Worm (Caenorhabditis elegans) whole organism, L1 larva: ENCODE measurements around the gene F40B5.2.

ENCODE experiments used
- C16A3.4 ChIP-seq: fragments of 150-350 bp; optimal IDR thresholded peaks from 2 replicates; lab custom pipeline; 2014; ENCODE audit warnings: missing biosample characterization, missing genetic modification characterization
- Y116A8C.19 ChIP-seq: sonication (generic microtip); optimal IDR thresholded peaks from 2 replicates; lab custom pipeline; 2016; ENCODE audit warnings: missing compliant biosample characterization, missing genetic modification characterization, borderline replicate concordance
- aha-1 ChIP-seq: fragments of 150-350 bp; optimal IDR thresholded peaks from 2 replicates; lab custom pipeline; 2014; ENCODE audit warnings: missing biosample characterization, missing genetic modification characterization
- blmp-1 ChIP-seq: fragments of 150-350 bp; optimal IDR thresholded peaks from 2 replicates; lab custom pipeline; 2014; ENCODE audit warnings: missing biosample characterization, missing genetic modification characterization
- ceh-8 ChIP-seq: fragments of 200-800 bp; sonication (Bioruptor generic); optimal IDR thresholded peaks from 2 replicates; lab custom pipeline; 2018; ENCODE audit warnings: mild to moderate bottlenecking, missing genetic modification characterization, moderate library complexity, missing compliant biosample characterization
- ces-1 ChIP-seq: fragments of 150-350 bp; optimal IDR thresholded peaks from 2 replicates; lab custom pipeline; 2014; ENCODE audit warnings: missing biosample characterization, missing genetic modification reagents, missing genetic modification characterization
- dpl-1 ChIP-seq, 3 experiments: fragments of 150-350 bp in 2 of 3; sonication (generic microtip) in 1 of 3; optimal IDR thresholded peaks; 2 replicates each; lab custom pipeline; 2014 to 2017; ENCODE audit warnings: missing biosample characterization in 3 of 3, missing genetic modification characterization in 3 of 3, missing genetic modification reagents in 3 of 3
- dsc-1 ChIP-seq: sonication (generic microtip); optimal IDR thresholded peaks from 2 replicates; lab custom pipeline; 2016; ENCODE audit warnings: mild to moderate bottlenecking, missing genetic modification characterization, missing compliant biosample characterization
- efl-1 ChIP-seq, 4 experiments: fragments of 150-350 bp; optimal IDR thresholded peaks in 3 of 4; peaks in 1 of 4; 1 replicate in 1 of 4; 2 replicates in 3 of 4; lab custom pipeline; 2014; ENCODE audit warnings: missing biosample characterization in 2 of 4, missing genetic modification characterization in 2 of 4, missing genetic modification reagents in 2 of 4
- efl-3 ChIP-seq: fragments of 200-800 bp; sonication (Bioruptor generic); optimal IDR thresholded peaks from 2 replicates; lab custom pipeline; 2018; ENCODE audit warnings: mild to moderate bottlenecking, missing genetic modification characterization, missing compliant biosample characterization
- egl-27 ChIP-seq, 2 experiments: fragments of 150-350 bp in 1 of 2; sonication (generic microtip); optimal IDR thresholded peaks; 3 replicates each; lab custom pipeline; 2017 to 2018; ENCODE audit warnings: missing biosample characterization in 2 of 2, missing genetic modification characterization in 2 of 2, missing genetic modification reagents in 2 of 2
- elt-2 ChIP-seq: sonication (generic microtip); optimal IDR thresholded peaks from 2 replicates; lab custom pipeline; 2016; ENCODE audit warnings: missing genetic modification characterization, mild to moderate bottlenecking, inconsistent platforms, missing compliant biosample characterization, missing genetic modification reagents
- elt-3 ChIP-seq, 6 experiments: fragments of 150-350 bp in 1 of 6; sonication (generic microtip); optimal IDR thresholded peaks; 2 replicates each; lab custom pipeline; 2017 to 2018; ENCODE audit warnings: missing biosample characterization in 6 of 6, missing genetic modification characterization in 6 of 6, inconsistent platforms in 1 of 6
- fkh-4 ChIP-seq: sonication (generic microtip); optimal IDR thresholded peaks from 2 replicates; lab custom pipeline; 2016; ENCODE audit warnings: missing compliant biosample characterization, missing genetic modification characterization, borderline replicate concordance
- fkh-8 ChIP-seq: sonication (generic microtip); optimal IDR thresholded peaks from 2 replicates; lab custom pipeline; 2016; ENCODE audit warnings: mild to moderate bottlenecking, missing genetic modification characterization, missing compliant biosample characterization
- fos-1 ChIP-seq: fragments of 150-350 bp; optimal IDR thresholded peaks from 2 replicates; lab custom pipeline; 2014; ENCODE audit warnings: missing biosample characterization, missing genetic modification characterization
- hpl-2 ChIP-seq: fragments of 150-350 bp; optimal IDR thresholded peaks from 2 replicates; lab custom pipeline; 2014; ENCODE audit warnings: missing biosample characterization, missing genetic modification reagents, missing genetic modification characterization
- isw-1 ChIP-seq: fragments of 200-800 bp; sonication (Bioruptor generic); IDR thresholded peaks from 2 replicates; pipeline ENCODE4 v1.3.6; 2022; ENCODE audit warnings: missing genetic modification characterization, missing compliant biosample characterization
- lin-13 ChIP-seq: fragments of 150-350 bp; optimal IDR thresholded peaks from 2 replicates; lab custom pipeline; 2014; ENCODE audit warnings: missing biosample characterization, missing genetic modification reagents, missing genetic modification characterization
- lin-14 ChIP-seq: fragments of 200-800 bp; sonication (Bioruptor generic); optimal IDR thresholded peaks from 2 replicates; lab custom pipeline; 2018; ENCODE audit warnings: mild to moderate bottlenecking, missing genetic modification characterization, moderate library complexity, missing compliant biosample characterization
- lin-15B ChIP-seq: fragments of 150-350 bp; sonication (generic microtip); optimal IDR thresholded peaks from 3 replicates; lab custom pipeline; 2014; ENCODE audit warnings: missing biosample characterization, missing genetic modification characterization
- lin-39 ChIP-seq: fragments of 150-350 bp; optimal IDR thresholded peaks from 2 replicates; lab custom pipeline; 2014; ENCODE audit warnings: missing biosample characterization, missing genetic modification reagents, missing genetic modification characterization
- lir-3 ChIP-seq: sonication (generic microtip); optimal IDR thresholded peaks from 2 replicates; lab custom pipeline; 2016; ENCODE audit warnings: mild to moderate bottlenecking, missing genetic modification characterization, moderate library complexity, missing compliant biosample characterization; ENCODE audit not compliant: poor library complexity
- lsy-2 ChIP-seq, 2 experiments: fragments of 150-350 bp; optimal IDR thresholded peaks; 2 replicates each; lab custom pipeline; 2014; ENCODE audit warnings: missing biosample characterization in 2 of 2, missing genetic modification characterization in 2 of 2
- mab-9 ChIP-seq: fragments of 200-800 bp; sonication (Bioruptor generic); IDR thresholded peaks from 2 replicates; pipeline ENCODE4 v1.3.6; 2022; ENCODE audit warnings: missing genetic modification reagents, missing genetic modification characterization, missing compliant biosample characterization
- mdl-1 ChIP-seq, 2 experiments: fragments of 150-350 bp; optimal IDR thresholded peaks; 2 replicates each; lab custom pipeline; 2014 to 2017; ENCODE audit warnings: missing biosample characterization in 2 of 2, missing genetic modification characterization in 2 of 2, inconsistent platforms in 1 of 2
- mep-1 ChIP-seq: fragments of 150-350 bp; optimal IDR thresholded peaks from 2 replicates; lab custom pipeline; 2014; ENCODE audit warnings: missing biosample characterization, missing genetic modification characterization
- nhr-12 ChIP-seq: sonication (generic microtip); optimal IDR thresholded peaks from 2 replicates; lab custom pipeline; 2017; ENCODE audit warnings: missing biosample characterization, missing genetic modification characterization
- nhr-19 ChIP-seq: fragments of 200-800 bp; sonication (Bioruptor generic); conservative IDR thresholded peaks from 2 replicates; pipeline ENCODE4 v1.3.6; 2022; ENCODE audit warnings: missing genetic modification characterization, missing compliant biosample characterization
- nhr-20 ChIP-seq: sonication (generic microtip); optimal IDR thresholded peaks from 2 replicates; lab custom pipeline; 2016; ENCODE audit warnings: mild to moderate bottlenecking, missing genetic modification characterization, missing compliant biosample characterization
- nhr-237 ChIP-seq: fragments of 150-350 bp; optimal IDR thresholded peaks from 2 replicates; lab custom pipeline; 2014; ENCODE audit warnings: missing biosample characterization, missing genetic modification characterization
- nhr-47 ChIP-seq: sonication (generic microtip); optimal IDR thresholded peaks from 2 replicates; lab custom pipeline; 2016; ENCODE audit warnings: mild to moderate bottlenecking, missing genetic modification characterization, moderate library complexity, missing compliant biosample characterization
- nhr-71 ChIP-seq: sonication (generic microtip); optimal IDR thresholded peaks from 2 replicates; lab custom pipeline; 2016; ENCODE audit warnings: mild to moderate bottlenecking, missing genetic modification characterization, moderate library complexity, missing compliant biosample characterization
- nhr-76 ChIP-seq: sonication (generic microtip); optimal IDR thresholded peaks from 2 replicates; lab custom pipeline; 2017; ENCODE audit warnings: missing biosample characterization, missing genetic modification characterization
- nhr-77 ChIP-seq: fragments of 150-350 bp; optimal IDR thresholded peaks from 2 replicates; lab custom pipeline; 2014; ENCODE audit warnings: missing biosample characterization, missing genetic modification characterization
- nhr-85 ChIP-seq: sonication (generic microtip); peaks from one replicate; lab custom pipeline; 2016; ENCODE audit warnings: missing genetic modification characterization, inconsistent platforms, missing compliant biosample characterization
- pag-3 ChIP-seq: sonication (generic microtip); optimal IDR thresholded peaks from 2 replicates; lab custom pipeline; 2017; ENCODE audit warnings: missing genetic modification characterization, mild to moderate bottlenecking, missing compliant biosample characterization, antibody characterized with exemption, borderline replicate concordance; ENCODE audit not compliant: insufficient read depth
- pax-3 ChIP-seq: fragments of 200-800 bp; sonication (Bioruptor generic); optimal IDR thresholded peaks from 2 replicates; lab custom pipeline; 2018; ENCODE audit warnings: mild to moderate bottlenecking, missing genetic modification characterization, moderate library complexity, missing compliant biosample characterization
- skn-1 ChIP-seq: fragments of 150-350 bp; optimal IDR thresholded peaks from 2 replicates; lab custom pipeline; 2014; ENCODE audit warnings: missing biosample characterization, missing genetic modification characterization
- snpc-4 ChIP-seq: fragments of 150-350 bp; optimal IDR thresholded peaks from 2 replicates; lab custom pipeline; 2014; ENCODE audit warnings: missing biosample characterization, missing genetic modification characterization
- snu-23 ChIP-seq: sonication (generic microtip); optimal IDR thresholded peaks from 2 replicates; lab custom pipeline; 2016; ENCODE audit warnings: missing genetic modification characterization, missing compliant biosample characterization
- sox-4 ChIP-seq: sonication (generic microtip); optimal IDR thresholded peaks from 2 replicates; lab custom pipeline; 2016; ENCODE audit warnings: missing genetic modification characterization, missing compliant biosample characterization
- sup-37 ChIP-seq: fragments of 200-800 bp; sonication (Bioruptor generic); optimal IDR thresholded peaks from 2 replicates; lab custom pipeline; 2018; ENCODE audit warnings: mild to moderate bottlenecking, missing genetic modification characterization, missing compliant biosample characterization
- swsn-7 ChIP-seq: sonication (generic microtip); optimal IDR thresholded peaks from 2 replicates; lab custom pipeline; 2016; ENCODE audit warnings: missing genetic modification characterization, missing compliant biosample characterization
- unc-130 ChIP-seq: fragments of 150-350 bp; optimal IDR thresholded peaks from 2 replicates; lab custom pipeline; 2017; ENCODE audit warnings: missing biosample characterization, missing genetic modification characterization, inconsistent platforms
- unc-62 ChIP-seq: fragments of 150-350 bp; optimal IDR thresholded peaks from 2 replicates; lab custom pipeline; 2014; ENCODE audit warnings: missing biosample characterization, missing genetic modification reagents, missing genetic modification characterization
- vab-15 ChIP-seq: sonication (generic microtip); optimal IDR thresholded peaks from 2 replicates; lab custom pipeline; 2017; ENCODE audit warnings: missing genotype, mild to moderate bottlenecking, missing genetic modification characterization, missing compliant biosample characterization
- xbp-1 ChIP-seq: sonication (generic microtip); optimal IDR thresholded peaks from 2 replicates; lab custom pipeline; 2016; ENCODE audit warnings: missing genetic modification characterization, missing compliant biosample characterization
- zip-4 ChIP-seq: fragments of 200-800 bp; sonication (Bioruptor generic); optimal IDR thresholded peaks from 2 replicates; lab custom pipeline; 2018; ENCODE audit warnings: mild to moderate bottlenecking, missing genetic modification characterization, moderate library complexity, missing compliant biosample characterization

F40B5.2 gene

ce11 chrX:8356305-8356704, 11.3 kb upstream of the F40B5.2 start (continued):
- TF ChIP-seq ceh-8 (GFP tag; lab: Kevin White, UChicago) = peak; percentile 18
- no peak for TF ChIP-seq blmp-1
- TF ChIP-seq fkh-8 = peak; percentile 19
- TF ChIP-seq elt-2 = peak; percentile 73
- no peak for TF ChIP-seq lir-3
- TF ChIP-seq efl-3 (GFP tag; lab: Kevin White, UChicago) = no peak
- TF ChIP-seq nhr-237 = no peak
- TF ChIP-seq nhr-20 (tag; lab: Kevin White, UChicago) = peak; percentile 11

- TF ChIP-seq nhr-76 (no peak), efl-1 (optimal IDR thresholded peaks at IDR 0.05; lab: Kevin White, UChicago) (no peak), efl-1 (GFP tag; optimal IDR thresholded peaks at IDR 0.05 in 1 of 2; lab: Kevin White, UChicago) (peak in 1 of 2 experiments; percentile 41), mep-1 (tag; lab: Kevin White, UChicago) (no peak), lin-14 (GFP tag; lab: Kevin White, UChicago) (no peak), xbp-1 (tag; lab: Kevin White, UChicago) (no peak), lin-39 (tag; lab: Kevin White, UChicago) (no peak), pax-3 (tag; lab: Kevin White, UChicago) (no peak), nhr-47 (tag; lab: Kevin White, UChicago) (no peak), nhr-12 (tag; lab: Kevin White, UChicago) (no peak), efl-3 (GFP tag; lab: Kevin White, UChicago) (no peak), nhr-19 (GFP tag; lab: Robert Waterston, UW) (no peak), dsc-1 (tag; lab: Kevin White, UChicago) (peak; percentile 76), elt-3 (tag; optimal IDR thresholded peaks at IDR 0.05; lab: Kevin White, UChicago) (no peak), egl-27 (tag; optimal IDR thresholded peaks at IDR 0.05; lab: Kevin White, UChicago) (no peak), ces-1 (GFP tag; lab: Kevin White, UChicago) (no peak), C16A3.4 (tag; lab: Kevin White, UChicago) (no peak), mab-9 (no peak), hpl-2 (no peak), zip-4 (GFP tag; lab: Kevin White, UChicago) (no peak), fkh-8 (peak; percentile 66), unc-130 (tag; lab: Kevin White, UChicago) (no peak), nhr-71 (tag; lab: Kevin White, UChicago) (peak; percentile 44), unc-62 (no peak), lsy-2 (tag; optimal IDR thresholded peaks at IDR 0.05; lab: Kevin White, UChicago) (no peak), dpl-1 (GFP tag; optimal IDR thresholded peaks at IDR 0.05; lab: Kevin White, UChicago) (no peak), Y116A8C.19 (no peak), aha-1 (tag; lab: Kevin White, UChicago) (no peak), snpc-4 (tag; lab: Kevin White, UChicago) (no peak), fkh-4 (tag; lab: Kevin White, UChicago) (no peak), nhr-77 (tag; lab: Kevin White, UChicago) (no peak), snu-23 (GFP tag; lab: Kevin White, UChicago) (no peak)
Observed at ce11 chrX:8362379-8362778, 5.3 kb upstream of the F40B5.2 start.

ce11 chrX:8368210-8368609, 557 bp downstream of the F40B5.2 start:
- peak; percentile 30 for TF ChIP-seq aha-1 (tag; lab: Kevin White, UChicago)
- TF ChIP-seq lin-15B (tag; lab: Kevin White, UChicago) = peak; percentile 44
- TF ChIP-seq isw-1 (GFP tag; lab: Robert Waterston, UW) = peak; percentile 44; the same call in 1 of the 2 replicates
- TF ChIP-seq lin-13 (GFP tag; lab: Kevin White, UChicago) = peak; percentile 73
- peak; percentile 78 to 82 for TF ChIP-seq lsy-2 (tag; optimal IDR thresholded peaks at IDR 0.05; lab: Kevin White, UChicago)
- TF ChIP-seq pag-3 (tag; lab: Kevin White, UChicago) = no peak
- TF ChIP-seq skn-1 (tag; lab: Kevin White, UChicago) = peak; percentile 13
- TF ChIP-seq vab-15 = no peak
- TF ChIP-seq mdl-1 (tag; optimal IDR thresholded peaks at IDR 0.05; lab: Kevin White, UChicago) = peak in 1 of 2 experiments; percentile 72
- TF ChIP-seq fos-1 = peak; percentile 15
- peak; percentile 90 for TF ChIP-seq nhr-85 (tag; lab: Kevin White, UChicago)
- TF ChIP-seq ces-1 (GFP tag; lab: Kevin White, UChicago) = no peak
- TF ChIP-seq sup-37 (GFP tag; lab: Kevin White, UChicago) = peak; percentile 42
- TF ChIP-seq sox-4 (tag; lab: Kevin White, UChicago) = no peak
- TF ChIP-seq elt-3 (tag; optimal IDR thresholded peaks at IDR 0.05; lab: Kevin White, UChicago) = peak in 1 of 6 experiments; percentile 34
- TF ChIP-seq swsn-7 (tag; lab: Kevin White, UChicago) = peak; percentile 83
- peak; percentile 76 for TF ChIP-seq xbp-1 (tag; lab: Kevin White, UChicago)
- TF ChIP-seq Y116A8C.19 = no peak
- TF ChIP-seq nhr-237 = peak; percentile 14
- TF ChIP-seq nhr-19 (GFP tag; lab: Robert Waterston, UW) = peak; percentile 85
- peak; percentile 33 for TF ChIP-seq unc-130 (tag; lab: Kevin White, UChicago)
